Fruit fly (Drosophila melanogaster): Measurements from ENCODE around the gene Gnpnat.

The Gnpnat gene

dm6 chr3R:29737891-29738290 lies at the start of gene Gnpnat:
Gene Gnpnat (plus strand): TSS chr3R:29738275.
- peak; percentile 48 for TF ChIP-seq Pif1B (GFP tag; optimal IDR thresholded peaks at IDR 0.05)
- peak; percentile 40 for TF ChIP-seq CG15710 (tag; optimal IDR thresholded peaks at IDR 0.05)
- TF ChIP-seq CG14655 (GFP tag; optimal IDR thresholded peaks at IDR 0.05), result peak; percentile 58
- no peak for TF ChIP-seq CG10348 (GFP tag; IDR thresholded peaks at IDR 0.05)
- TF ChIP-seq CG17806 (tag; optimal IDR thresholded peaks at IDR 0.05), result peak; percentile 61
- peak; percentile 46 for TF ChIP-seq CG8159 (tag; optimal IDR thresholded peaks at IDR 0.05)
- TF ChIP-seq Ets98B (GFP tag; IDR thresholded peaks at IDR 0.05), result no peak
- no peak for TF ChIP-seq CG12605 (GFP tag; IDR thresholded peaks at IDR 0.05)
- no peak for TF ChIP-seq gl (tag; optimal IDR thresholded peaks at IDR 0.05)
- no peak for TF ChIP-seq CG4496 (GFP tag; IDR thresholded peaks at IDR 0.05)
- TF ChIP-seq Snoo (tag; optimal IDR thresholded peaks at IDR 0.05), result peak; percentile 63
- no peak for TF ChIP-seq CG32121 (GFP tag; IDR thresholded peaks at IDR 0.05)
- peak; percentile 37 for TF ChIP-seq CG34367 (tag; optimal IDR thresholded peaks at IDR 0.05)
- no peak for TF ChIP-seq D1 (tag; optimal IDR thresholded peaks at IDR 0.05)
- no peak for TF ChIP-seq rn (GFP tag; IDR thresholded peaks at IDR 0.05)
- peak; percentile 51 for TF ChIP-seq Pif1A (GFP tag; optimal IDR thresholded peaks at IDR 0.05)
- no peak for TF ChIP-seq CG13204 (GFP tag; optimal IDR thresholded peaks at IDR 0.05)
- TF ChIP-seq fd96Ca (GFP tag; IDR thresholded peaks at IDR 0.05), result no peak
- no peak for TF ChIP-seq EcR (GFP tag; optimal IDR thresholded peaks at IDR 0.05)
- TF ChIP-seq CG9948 (tag; optimal IDR thresholded peaks at IDR 0.05), result peak; percentile 7
- peak; percentile 63 for TF ChIP-seq CG8301 (tag; optimal IDR thresholded peaks at IDR 0.05)

- no peak for TF ChIP-seq CG4496 (GFP tag; IDR thresholded peaks at IDR 0.05)
- TF ChIP-seq Pif1B (GFP tag; optimal IDR thresholded peaks at IDR 0.05), result no peak
- TF ChIP-seq CG8301 (tag; optimal IDR thresholded peaks at IDR 0.05), result no peak
- no peak for TF ChIP-seq CG34367 (tag; optimal IDR thresholded peaks at IDR 0.05)
- TF ChIP-seq CG14655 (GFP tag; optimal IDR thresholded peaks at IDR 0.05), result no peak
- TF ChIP-seq gl (tag; optimal IDR thresholded peaks at IDR 0.05), result no peak
- no peak for TF ChIP-seq CG13204 (GFP tag; optimal IDR thresholded peaks at IDR 0.05)
- TF ChIP-seq CG12605 (GFP tag; IDR thresholded peaks at IDR 0.05), result no peak
- no peak for TF ChIP-seq Snoo (tag; optimal IDR thresholded peaks at IDR 0.05)
- TF ChIP-seq CG8159 (tag; optimal IDR thresholded peaks at IDR 0.05), result no peak
- TF ChIP-seq D1 (tag; optimal IDR thresholded peaks at IDR 0.05), result no peak
- no peak for TF ChIP-seq rn (GFP tag; IDR thresholded peaks at IDR 0.05)
- TF ChIP-seq CG9948 (tag; optimal IDR thresholded peaks at IDR 0.05), result no peak
- no peak for TF ChIP-seq fd96Ca (GFP tag; IDR thresholded peaks at IDR 0.05)
- no peak for TF ChIP-seq CG32121 (GFP tag; IDR thresholded peaks at IDR 0.05)
- no peak for TF ChIP-seq CG15710 (tag; optimal IDR thresholded peaks at IDR 0.05)
- no peak for TF ChIP-seq Ets98B (GFP tag; IDR thresholded peaks at IDR 0.05)
- TF ChIP-seq CG17806 (tag; optimal IDR thresholded peaks at IDR 0.05), result no peak
- no peak for TF ChIP-seq Pif1A (GFP tag; optimal IDR thresholded peaks at IDR 0.05)
- no peak for TF ChIP-seq CG10348 (GFP tag; IDR thresholded peaks at IDR 0.05)
These were observed 48.9 kb upstream of the Gnpnat start, which contains the start of gene Obp99c for dm6 chr3R:29689211-29689610. Gene Obp99c (minus strand): TSS chr3R:29689311.

dm6 chr3R:29689833-29690538 lies 48.1 kb upstream of the Gnpnat start:
- TF ChIP-seq CG32121 (GFP tag; IDR thresholded peaks at IDR 0.05) (no peak), Pif1B (GFP tag; optimal IDR thresholded peaks at IDR 0.05) (no peak), CG4496 (GFP tag; IDR thresholded peaks at IDR 0.05) (0 out of 3 replicates have a peak, but pooled peaks have one; percentile 21), CG9948 (tag; optimal IDR thresholded peaks at IDR 0.05) (peak; percentile 8), Pif1A (GFP tag; optimal IDR thresholded peaks at IDR 0.05) (no peak), Snoo (tag; optimal IDR thresholded peaks at IDR 0.05) (no peak), CG17806 (tag; optimal IDR thresholded peaks at IDR 0.05) (no peak), fd96Ca (GFP tag; IDR thresholded peaks at IDR 0.05) (0 out of 3 replicates have a peak, but pooled peaks have one; percentile 28), CG14655 (GFP tag; optimal IDR thresholded peaks at IDR 0.05) (peak; percentile 11), CG8159 (tag; optimal IDR thresholded peaks at IDR 0.05) (peak; percentile 46), CG12605 (GFP tag; IDR thresholded peaks at IDR 0.05) (no peak)

dm6 chr3R:29690539-29690852 lies 47.6 kb upstream of the Gnpnat start:
- TF ChIP-seq CG10348 (GFP tag; IDR thresholded peaks at IDR 0.05), result no peak
- TF ChIP-seq Pif1A (GFP tag; optimal IDR thresholded peaks at IDR 0.05), result peak; percentile 54
- no peak for TF ChIP-seq EcR (GFP tag; optimal IDR thresholded peaks at IDR 0.05)
- TF ChIP-seq CG17806 (tag; optimal IDR thresholded peaks at IDR 0.05), result peak; percentile 60
- TF ChIP-seq rn (GFP tag; IDR thresholded peaks at IDR 0.05), result no peak
- TF ChIP-seq CG8301 (tag; optimal IDR thresholded peaks at IDR 0.05), result peak; percentile 40
- TF ChIP-seq Snoo (tag; optimal IDR thresholded peaks at IDR 0.05), result no peak
- peak; percentile 57 for TF ChIP-seq CG9948 (tag; optimal IDR thresholded peaks at IDR 0.05)
- TF ChIP-seq CG32121 (GFP tag; IDR thresholded peaks at IDR 0.05), result no peak
- TF ChIP-seq CG14655 (GFP tag; optimal IDR thresholded peaks at IDR 0.05), result peak; percentile 49
- TF ChIP-seq CG12605 (GFP tag; IDR thresholded peaks at IDR 0.05), result no peak
- TF ChIP-seq gl (tag; optimal IDR thresholded peaks at IDR 0.05), result no peak
- TF ChIP-seq Ets98B (GFP tag; IDR thresholded peaks at IDR 0.05), result peak; percentile 29
- no peak for TF ChIP-seq fd96Ca (GFP tag; IDR thresholded peaks at IDR 0.05)
- TF ChIP-seq CG34367 (tag; optimal IDR thresholded peaks at IDR 0.05), result peak; percentile 57
- TF ChIP-seq CG15710 (tag; optimal IDR thresholded peaks at IDR 0.05), result peak; percentile 62
- peak; percentile 77 for TF ChIP-seq CG8159 (tag; optimal IDR thresholded peaks at IDR 0.05)
- TF ChIP-seq D1 (tag; optimal IDR thresholded peaks at IDR 0.05), result no peak
- peak; percentile 1 for TF ChIP-seq Pif1B (GFP tag; optimal IDR thresholded peaks at IDR 0.05)
- no peak for TF ChIP-seq CG13204 (GFP tag; optimal IDR thresholded peaks at IDR 0.05)
- TF ChIP-seq CG4496 (GFP tag; IDR thresholded peaks at IDR 0.05), result no peak

dm6 chr3R:29690960-29691527 lies 47.0 kb upstream of the Gnpnat start:
- TF ChIP-seq fd96Ca (GFP tag; IDR thresholded peaks at IDR 0.05) (peak; percentile 10; the same call in 1 of the 3 replicates), CG32121 (GFP tag; IDR thresholded peaks at IDR 0.05) (no peak), CG34367 (tag; optimal IDR thresholded peaks at IDR 0.05) (no peak), CG12605 (GFP tag; IDR thresholded peaks at IDR 0.05) (no peak), CG4496 (GFP tag; IDR thresholded peaks at IDR 0.05) (peak; percentile 47; the same call in 1 of the 3 replicates)
